Worm (Caenorhabditis elegans) whole organism, early embryonic: ENCODE results near the gene srt-34.

ENCODE experiments used
- F13C5.2 ChIP-seq: sonication (generic microtip); optimal IDR thresholded peaks from 2 replicates; lab custom pipeline; 2017; ENCODE audit warnings: mild to moderate bottlenecking, missing genetic modification characterization, inconsistent platforms, missing compliant biosample characterization
- aly-1 ChIP-seq: sonication (generic microtip); optimal IDR thresholded peaks from 2 replicates; lab custom pipeline; 2016; ENCODE audit warnings: missing genetic modification characterization, missing compliant biosample characterization
- ama-1 ChIP-seq: fragments of 150-350 bp; optimal IDR thresholded peaks from 2 replicates; lab custom pipeline; 2014
- ets-7 ChIP-seq: sonication (generic microtip); optimal IDR thresholded peaks from 2 replicates; lab custom pipeline; 2016; ENCODE audit warnings: missing genotype, missing genetic modification characterization, missing compliant biosample characterization
- hnd-1 ChIP-seq: sonication (generic microtip); optimal IDR thresholded peaks from 2 replicates; lab custom pipeline; 2016; ENCODE audit warnings: missing genetic modification characterization, missing compliant biosample characterization
- scrt-1 ChIP-seq: fragments of 200-800 bp; sonication (Bioruptor generic); IDR thresholded peaks from 2 replicates; pipeline ENCODE4 v1.3.6; 2022; ENCODE audit warnings: missing genetic modification characterization, missing compliant biosample characterization
- sea-1 ChIP-seq: fragments of 200-800 bp; sonication (Bioruptor generic); conservative IDR thresholded peaks from 2 replicates; pipeline ENCODE4 v1.3.6; 2022; ENCODE audit warnings: missing genetic modification characterization, missing compliant biosample characterization
- tra-4 ChIP-seq: sonication (generic microtip); optimal IDR thresholded peaks from 2 replicates; lab custom pipeline; 2017; ENCODE audit warnings: missing genetic modification characterization, missing compliant biosample characterization

ce11 chrV:2800676-2801075, 17.3 kb downstream of the srt-34 start:
- no peak for TF ChIP-seq ama-1 (lab: Kevin White, UChicago)
- no peak for TF ChIP-seq ets-7 (tag; lab: Kevin White, UChicago)
- TF ChIP-seq F13C5.2 (tag; lab: Kevin White, UChicago), result no peak
- no peak for TF ChIP-seq aly-1 (tag; lab: Kevin White, UChicago)
- no peak for TF ChIP-seq hnd-1
- no peak for TF ChIP-seq sea-1
- no peak for TF ChIP-seq scrt-1 (GFP tag; lab: Robert Waterston, UW)
- no peak for TF ChIP-seq tra-4 (tag; lab: Kevin White, UChicago)
